Worm (Caenorhabditis elegans) whole organism, young adult: ENCODE measurements around the gene R08E3.1.

Experiments used
- dpff-1 ChIP-seq: sonication (generic microtip); optimal IDR thresholded peaks from 2 replicates; lab custom pipeline; 2017; ENCODE audit warnings: mild to moderate bottlenecking, missing genetic modification characterization, missing compliant biosample characterization
- egl-18 ChIP-seq: fragments of 200-800 bp; sonication (Bioruptor generic); IDR thresholded peaks from 2 replicates; pipeline ENCODE4 v1.3.6; 2022; ENCODE audit warnings: missing genetic modification reagents, missing genetic modification characterization, missing compliant biosample characterization
- snpc-4 ChIP-seq, 5 experiments: fragments of 150-350 bp in 1 of 5; sonication (generic microtip) in 4 of 5; optimal IDR thresholded peaks; 2 replicates each; lab custom pipeline; 2014 to 2018; ENCODE audit warnings: missing genetic modification characterization in 5 of 5, missing biosample characterization in 3 of 5, antibody characterized with exemption in 2 of 5, mild to moderate bottlenecking in 2 of 5, missing compliant biosample characterization in 2 of 5, missing genotype in 2 of 5, moderate library complexity in 2 of 5, missing genetic modification reagents in 1 of 5
- unc-62 ChIP-seq: fragments of 150-350 bp; optimal IDR thresholded peaks from 2 replicates; lab custom pipeline; 2014; ENCODE audit warnings: missing biosample characterization, missing genetic modification reagents, missing genetic modification characterization
- zim-3 ChIP-seq: sonication (generic microtip); optimal IDR thresholded peaks from 2 replicates; lab custom pipeline; 2017; ENCODE audit warnings: mild to moderate bottlenecking, missing genetic modification characterization, moderate library complexity, missing compliant biosample characterization

DNA sequence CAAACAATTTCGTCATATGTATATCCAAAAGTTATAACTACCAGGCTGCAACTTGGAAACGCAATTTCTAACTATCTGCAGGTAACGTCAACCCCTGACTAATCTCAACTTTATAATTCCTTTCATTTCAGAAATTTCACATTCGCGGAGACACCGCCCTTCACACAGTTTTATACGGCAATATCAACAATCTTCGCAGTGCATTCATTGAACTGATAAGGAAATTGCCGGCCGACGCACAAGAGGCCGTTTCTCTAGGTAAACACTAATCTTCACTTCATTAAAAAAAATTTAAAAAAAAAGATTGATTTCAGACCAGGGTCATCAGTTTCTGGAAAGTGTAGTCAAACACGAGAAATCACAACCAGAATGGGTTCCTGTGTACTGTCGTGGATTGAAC lies 3.6 kb upstream of the R08E3.1 start:
- TF ChIP-seq zim-3 (tag; lab: Kevin White, UChicago) (no peak), snpc-4 (GFP tag; optimal IDR thresholded peaks at IDR 0.05; lab: Kevin White, UChicago) (no peak), snpc-4 (tag; optimal IDR thresholded peaks at IDR 0.05; lab: Kevin White, UChicago) (no peak), egl-18 (GFP tag; lab: Robert Waterston, UW) (no peak), unc-62 (GFP tag; lab: Kevin White, UChicago) (no peak), dpff-1 (tag; lab: Kevin White, UChicago) (no peak)
